Worm (Caenorhabditis elegans) whole organism, L3 larva: ENCODE results near the gene nlp-6.

ENCODE experiments used
- R02D3.7 ChIP-seq: fragments of 150-350 bp; optimal IDR thresholded peaks from 2 replicates; lab custom pipeline; 2014; ENCODE audit warnings: missing biosample characterization, missing genetic modification characterization
- ZK546.5 ChIP-seq: sonication (generic microtip); optimal IDR thresholded peaks from 2 replicates; lab custom pipeline; 2017; ENCODE audit warnings: missing biosample characterization, missing genetic modification characterization
- aly-2 ChIP-seq: fragments of 150-350 bp; optimal IDR thresholded peaks from 2 replicates; lab custom pipeline; 2014; ENCODE audit warnings: missing biosample characterization, missing genetic modification characterization
- ama-1 ChIP-seq: fragments of 150-350 bp; optimal IDR thresholded peaks from 2 replicates; lab custom pipeline; 2018
- ceh-16 ChIP-seq: sonication (generic microtip); optimal IDR thresholded peaks from 2 replicates; lab custom pipeline; 2017; ENCODE audit warnings: missing biosample characterization, missing genetic modification characterization
- ceh-28 ChIP-seq: fragments of 150-350 bp; optimal IDR thresholded peaks from 2 replicates; lab custom pipeline; 2014; ENCODE audit warnings: missing biosample characterization, missing genetic modification reagents, missing genetic modification characterization
- ceh-82 ChIP-seq: fragments of 150-350 bp; optimal IDR thresholded peaks from 2 replicates; lab custom pipeline; 2014; ENCODE audit warnings: missing biosample characterization, missing genetic modification characterization
- ceh-9 ChIP-seq: sonication (generic microtip); optimal IDR thresholded peaks from 2 replicates; lab custom pipeline; 2018; ENCODE audit warnings: missing biosample characterization, missing genetic modification characterization
- daf-12 ChIP-seq: fragments of 150-350 bp; optimal IDR thresholded peaks from 2 replicates; lab custom pipeline; 2014; ENCODE audit warnings: missing biosample characterization, missing genetic modification reagents, missing genetic modification characterization
- egl-27 ChIP-seq: sonication (generic microtip); optimal IDR thresholded peaks from 4 replicates; lab custom pipeline; 2017; ENCODE audit warnings: missing biosample characterization, missing genetic modification reagents, missing genetic modification characterization
- egl-5 ChIP-seq: fragments of 150-350 bp; optimal IDR thresholded peaks from 2 replicates; lab custom pipeline; 2017; ENCODE audit warnings: missing biosample characterization, missing genetic modification reagents, missing genetic modification characterization, inconsistent platforms
- elt-1 ChIP-seq: fragments of 150-350 bp; optimal IDR thresholded peaks from 2 replicates; lab custom pipeline; 2014; ENCODE audit warnings: missing biosample characterization, missing genetic modification characterization
- elt-2 ChIP-seq: sonication (generic microtip); optimal IDR thresholded peaks from 2 replicates; lab custom pipeline; 2016; ENCODE audit warnings: missing genetic modification reagents, mild to moderate bottlenecking, missing genetic modification characterization, missing compliant biosample characterization
- elt-3 ChIP-seq, 3 experiments: fragments of 150-350 bp in 1 of 3; sonication (generic microtip) in 2 of 3; optimal IDR thresholded peaks; 2 replicates in 2 of 3; 4 replicates in 1 of 3; lab custom pipeline; 2014 to 2017; ENCODE audit warnings: missing biosample characterization in 3 of 3, missing genetic modification characterization in 3 of 3
- eor-1 ChIP-seq, 2 experiments: fragments of 150-350 bp; optimal IDR thresholded peaks; 2 replicates each; lab custom pipeline; 2014 to 2018; ENCODE audit warnings: missing biosample characterization in 2 of 2, missing genetic modification characterization in 2 of 2
- fkh-10 ChIP-seq: sonication (generic microtip); optimal IDR thresholded peaks from 2 replicates; lab custom pipeline; 2017; ENCODE audit warnings: missing biosample characterization, missing genetic modification reagents, missing genetic modification characterization
- fkh-2 ChIP-seq: fragments of 150-350 bp; optimal IDR thresholded peaks from 2 replicates; lab custom pipeline; 2014; ENCODE audit warnings: missing biosample characterization, missing genetic modification reagents, missing genetic modification characterization
- fos-1 ChIP-seq: fragments of 150-350 bp; optimal IDR thresholded peaks from 2 replicates; lab custom pipeline; 2014; ENCODE audit warnings: missing biosample characterization, missing genetic modification characterization
- hmg-11 ChIP-seq: sonication (generic microtip); optimal IDR thresholded peaks from 2 replicates; lab custom pipeline; 2016; ENCODE audit warnings: missing genetic modification characterization, missing compliant biosample characterization
- jun-1 ChIP-seq: fragments of 150-350 bp; optimal IDR thresholded peaks from 2 replicates; lab custom pipeline; 2014; ENCODE audit warnings: missing biosample characterization, missing genetic modification reagents, missing genetic modification characterization
- lin-15B ChIP-seq: fragments of 150-350 bp; optimal IDR thresholded peaks from 2 replicates; lab custom pipeline; 2014; ENCODE audit warnings: missing biosample characterization, missing genetic modification characterization
- lin-39 ChIP-seq: fragments of 150-350 bp; optimal IDR thresholded peaks from 2 replicates; lab custom pipeline; 2018; ENCODE audit warnings: missing biosample characterization, missing genetic modification reagents, missing genetic modification characterization
- lsy-12 ChIP-seq: sonication (generic microtip); optimal IDR thresholded peaks from 2 replicates; lab custom pipeline; 2016; ENCODE audit warnings: mild to moderate bottlenecking, missing genetic modification characterization, missing compliant biosample characterization
- mdl-1 ChIP-seq: fragments of 150-350 bp; optimal IDR thresholded peaks from 2 replicates; lab custom pipeline; 2014; ENCODE audit warnings: missing biosample characterization, missing genetic modification characterization
- mml-1 ChIP-seq: fragments of 150-350 bp; sonication (generic microtip); optimal IDR thresholded peaks from 3 replicates; lab custom pipeline; 2014; ENCODE audit warnings: missing biosample characterization, missing genetic modification characterization
- nfya-1 ChIP-seq: sonication (generic microtip); optimal IDR thresholded peaks from 2 replicates; lab custom pipeline; 2017; ENCODE audit warnings: missing genetic modification characterization, mild to moderate bottlenecking, missing compliant biosample characterization, antibody characterized with exemption, moderate library complexity; ENCODE audit not compliant: insufficient read depth
- nhr-11 ChIP-seq: fragments of 150-350 bp; optimal IDR thresholded peaks from 2 replicates; lab custom pipeline; 2014; ENCODE audit warnings: missing biosample characterization, missing genetic modification characterization
- nhr-12 ChIP-seq: fragments of 150-350 bp; optimal IDR thresholded peaks from 2 replicates; lab custom pipeline; 2014; ENCODE audit warnings: missing biosample characterization, missing genetic modification characterization
- nhr-23 ChIP-seq: fragments of 150-350 bp; optimal IDR thresholded peaks from 2 replicates; lab custom pipeline; 2014; ENCODE audit warnings: missing biosample characterization, missing genetic modification reagents, missing genetic modification characterization
- nhr-237 ChIP-seq: fragments of 150-350 bp; optimal IDR thresholded peaks from 2 replicates; lab custom pipeline; 2014; ENCODE audit warnings: missing biosample characterization, missing genetic modification characterization
- nhr-25 ChIP-seq: sonication (generic microtip); optimal IDR thresholded peaks from 2 replicates; lab custom pipeline; 2017; ENCODE audit warnings: missing biosample characterization, missing genetic modification characterization
- nhr-28 ChIP-seq: fragments of 150-350 bp; optimal IDR thresholded peaks from 2 replicates; lab custom pipeline; 2014; ENCODE audit warnings: missing biosample characterization, missing genetic modification characterization
- nhr-43 ChIP-seq: sonication (generic microtip); optimal IDR thresholded peaks from 2 replicates; lab custom pipeline; 2016; ENCODE audit warnings: mild to moderate bottlenecking, missing genetic modification characterization, missing compliant biosample characterization; ENCODE audit not compliant: poor library complexity, severe bottlenecking
- nhr-67 ChIP-seq: fragments of 150-350 bp; optimal IDR thresholded peaks from 2 replicates; lab custom pipeline; 2014; ENCODE audit warnings: missing biosample characterization, missing genetic modification characterization
- nhr-76 ChIP-seq: fragments of 150-350 bp; sonication (generic microtip); optimal IDR thresholded peaks from 5 replicates; lab custom pipeline; 2014; ENCODE audit warnings: missing biosample characterization, missing genetic modification characterization
- nhr-77 ChIP-seq: fragments of 150-350 bp; optimal IDR thresholded peaks from 2 replicates; lab custom pipeline; 2014; ENCODE audit warnings: missing biosample characterization, missing genetic modification characterization
- pha-4 ChIP-seq: fragments of 150-350 bp; optimal IDR thresholded peaks from 2 replicates; lab custom pipeline; 2014; ENCODE audit warnings: missing biosample characterization, missing genetic modification reagents, missing genetic modification characterization
- pqm-1 ChIP-seq: fragments of 150-350 bp; optimal IDR thresholded peaks from 2 replicates; lab custom pipeline; 2017; ENCODE audit warnings: missing biosample characterization, missing genetic modification characterization, inconsistent platforms
- sea-2 ChIP-seq: fragments of 150-350 bp; sonication (generic microtip); optimal IDR thresholded peaks from 4 replicates; lab custom pipeline; 2014; ENCODE audit warnings: missing biosample characterization, missing genetic modification reagents, missing genetic modification characterization
- skn-1 ChIP-seq: fragments of 150-350 bp; optimal IDR thresholded peaks from 2 replicates; lab custom pipeline; 2014; ENCODE audit warnings: missing biosample characterization, missing genetic modification characterization
- snpc-4 ChIP-seq: fragments of 150-350 bp; optimal IDR thresholded peaks from 2 replicates; lab custom pipeline; 2014; ENCODE audit warnings: missing biosample characterization, missing genetic modification characterization
- tbx-2 ChIP-seq: sonication (generic microtip); optimal IDR thresholded peaks from 2 replicates; lab custom pipeline; 2016; ENCODE audit warnings: mild to moderate bottlenecking, missing genetic modification characterization, missing compliant biosample characterization
- unc-39 ChIP-seq: sonication (generic microtip); optimal IDR thresholded peaks from 4 replicates; lab custom pipeline; 2017; ENCODE audit warnings: missing biosample characterization, missing genetic modification characterization
- unc-62 ChIP-seq: fragments of 150-350 bp; sonication (generic microtip); optimal IDR thresholded peaks from 4 replicates; lab custom pipeline; 2014; ENCODE audit warnings: missing biosample characterization, missing genetic modification reagents, missing genetic modification characterization
- zag-1 ChIP-seq: fragments of 150-350 bp; optimal IDR thresholded peaks from 2 replicates; lab custom pipeline; 2014; ENCODE audit warnings: missing biosample characterization, missing genetic modification characterization
- ztf-11 ChIP-seq: fragments of 150-350 bp; optimal IDR thresholded peaks from 2 replicates; lab custom pipeline; 2014; ENCODE audit warnings: missing biosample characterization, missing genetic modification characterization
- ztf-4 ChIP-seq: fragments of 150-350 bp; optimal IDR thresholded peaks from 2 replicates; lab custom pipeline; 2014; ENCODE audit warnings: missing biosample characterization, missing genetic modification characterization

The nlp-6 gene

DNA sequence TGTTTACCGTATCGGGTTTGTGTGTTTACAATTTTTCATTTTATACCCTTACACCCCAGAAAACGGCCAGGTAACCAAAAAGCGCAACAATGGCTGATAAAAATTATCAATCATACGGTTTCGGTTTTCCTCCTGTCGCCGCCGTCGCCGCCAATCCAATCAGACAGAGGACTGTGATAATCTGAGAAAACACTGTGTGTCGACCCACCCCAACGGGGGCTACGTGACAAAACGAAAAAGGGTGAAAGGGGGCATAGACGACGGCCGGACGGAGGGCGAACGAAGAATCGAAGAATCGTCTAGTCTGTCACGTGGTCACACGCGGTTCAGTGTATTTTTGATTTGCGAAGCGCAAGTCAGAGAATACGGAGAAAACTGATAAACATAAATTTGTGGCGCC is 31.4 kb upstream of the nlp-6 start (continued):
- TF ChIP-seq fos-1 (tag; lab: Kevin White, UChicago) (no peak), ztf-4 (tag; lab: Kevin White, UChicago) (no peak), daf-12 (tag; lab: Kevin White, UChicago) (no peak)
- TF ChIP-seq, all 47 proteins: peak for 13

DNA sequence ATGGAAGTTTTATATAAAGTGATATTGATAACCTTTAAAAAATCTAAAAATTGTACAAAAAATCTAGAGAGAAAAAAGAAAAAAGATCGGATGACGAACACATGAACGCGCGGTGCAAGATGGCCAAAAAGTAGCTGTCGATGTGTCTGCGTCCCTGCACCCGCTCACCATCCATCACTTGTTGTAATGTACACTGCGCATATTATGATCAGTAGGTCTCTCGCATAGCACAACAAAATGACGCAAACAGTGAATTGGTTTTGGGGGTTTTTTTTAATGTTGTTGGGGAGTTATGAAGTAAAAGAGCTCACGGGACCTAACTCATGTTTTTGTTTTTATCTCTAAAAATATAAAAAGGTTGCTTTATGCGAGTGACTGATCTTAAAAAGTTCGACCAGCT is 30.5 kb upstream of the nlp-6 start:
- TF ChIP-seq nhr-43 (tag; lab: Kevin White, UChicago) (peak; percentile 47), egl-5 (tag; lab: Kevin White, UChicago) (peak; percentile 49), mml-1 (tag; lab: Kevin White, UChicago) (peak; percentile 11), sea-2 (no peak), ama-1 (no peak), lin-39 (tag; lab: Kevin White, UChicago) (peak; percentile 50), fos-1 (tag; lab: Kevin White, UChicago) (no peak), hmg-11 (tag; lab: Kevin White, UChicago) (peak; percentile 15), snpc-4 (tag; lab: Kevin White, UChicago) (no peak), pha-4 (tag; lab: Kevin White, UChicago) (peak; percentile 30)

DNA sequence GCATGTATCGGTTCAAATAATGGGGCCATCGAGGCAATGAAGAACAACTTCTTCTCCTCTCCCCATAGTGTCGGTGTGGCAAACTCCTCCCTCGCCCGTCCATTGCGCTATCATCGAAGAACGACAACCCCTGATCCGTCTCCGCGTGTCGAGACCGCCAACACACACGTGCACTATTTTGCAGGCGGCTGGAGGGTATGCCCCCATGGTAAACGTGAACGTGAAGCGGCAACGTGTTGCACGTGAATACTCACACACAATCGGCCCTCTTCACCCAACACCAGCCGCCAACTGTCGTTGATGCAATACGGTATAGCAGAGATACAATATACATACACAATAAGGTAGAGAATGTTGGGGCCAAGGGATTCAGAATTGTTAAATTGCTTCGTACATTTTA is 29.1 kb upstream of the nlp-6 start:
- no peak for TF ChIP-seq ztf-11 (tag; lab: Kevin White, UChicago)
- no peak for TF ChIP-seq skn-1 (tag; lab: Kevin White, UChicago)
- TF ChIP-seq ceh-16 (tag; lab: Kevin White, UChicago) = no peak
- TF ChIP-seq hmg-11 (tag; lab: Kevin White, UChicago) = peak; percentile 25
- TF ChIP-seq fos-1 (tag; lab: Kevin White, UChicago) = no peak
- no peak for TF ChIP-seq pqm-1 (tag; lab: Kevin White, UChicago)
- no peak for TF ChIP-seq ceh-9 (tag; lab: Kevin White, UChicago)
- TF ChIP-seq ZK546.5 (tag; lab: Kevin White, UChicago) = no peak
- no peak for TF ChIP-seq ceh-82
- no peak for TF ChIP-seq ama-1
- TF ChIP-seq eor-1 (tag; optimal IDR thresholded peaks at IDR 0.05; lab: Kevin White, UChicago) = no peak
- TF ChIP-seq fkh-10 = no peak
- TF ChIP-seq nfya-1 = peak; percentile 57
- no peak for TF ChIP-seq nhr-77
- TF ChIP-seq lin-39 (tag; lab: Kevin White, UChicago) = peak; percentile 34
- no peak for TF ChIP-seq jun-1 (tag; lab: Kevin White, UChicago)
- TF ChIP-seq nhr-23 (tag; lab: Kevin White, UChicago) = peak; percentile 62
- TF ChIP-seq pha-4 (tag; lab: Kevin White, UChicago) = no peak
- TF ChIP-seq mml-1 (tag; lab: Kevin White, UChicago) = peak; percentile 89
- TF ChIP-seq elt-3 (tag; optimal IDR thresholded peaks at IDR 0.05; lab: Kevin White, UChicago) = peak in 2 of 3 experiments; percentile 38 to 79
- no peak for TF ChIP-seq nhr-67 (tag; lab: Kevin White, UChicago)
- no peak for TF ChIP-seq lin-15B
- TF ChIP-seq egl-5 (tag; lab: Kevin White, UChicago) = peak; percentile 61
- no peak for TF ChIP-seq fkh-2 (tag; lab: Kevin White, UChicago)
- no peak for TF ChIP-seq zag-1 (tag; lab: Kevin White, UChicago)
- peak; percentile 37 for TF ChIP-seq mdl-1
- no peak for TF ChIP-seq sea-2
- no peak for TF ChIP-seq daf-12 (tag; lab: Kevin White, UChicago)
- TF ChIP-seq aly-2 (tag; lab: Kevin White, UChicago) = no peak
- no peak for TF ChIP-seq lsy-12 (tag; lab: Kevin White, UChicago)
- peak; percentile 41 for TF ChIP-seq tbx-2 (tag; lab: Kevin White, UChicago)
- peak; percentile 70 for TF ChIP-seq ztf-4 (tag; lab: Kevin White, UChicago)
- TF ChIP-seq nhr-25 (tag; lab: Kevin White, UChicago) = peak; percentile 84
- TF ChIP-seq R02D3.7 (tag; lab: Kevin White, UChicago) = peak; percentile 2
- no peak for TF ChIP-seq nhr-76 (tag; lab: Kevin White, UChicago)
- no peak for TF ChIP-seq nhr-11 (tag; lab: Kevin White, UChicago)
- TF ChIP-seq unc-62 (GFP tag; lab: Kevin White, UChicago) = no peak
- TF ChIP-seq nhr-43 (tag; lab: Kevin White, UChicago) = peak; percentile 94
- TF ChIP-seq nhr-12 = no peak
- TF ChIP-seq egl-27 (tag; lab: Kevin White, UChicago) = no peak
- TF ChIP-seq elt-1 = no peak
- no peak for TF ChIP-seq nhr-237 (tag; lab: Kevin White, UChicago)
- peak; percentile 17 for TF ChIP-seq elt-2 (tag; lab: Kevin White, UChicago)
- no peak for TF ChIP-seq ceh-28
- TF ChIP-seq snpc-4 (tag; lab: Kevin White, UChicago) = no peak
- TF ChIP-seq unc-39 = no peak
- no peak for TF ChIP-seq nhr-28 (tag; lab: Kevin White, UChicago)
- TF ChIP-seq, all 47 proteins: peak for 14
